Worm (Caenorhabditis elegans): Measurements from ENCODE around the gene efl-3.

Gene efl-3

DNA sequence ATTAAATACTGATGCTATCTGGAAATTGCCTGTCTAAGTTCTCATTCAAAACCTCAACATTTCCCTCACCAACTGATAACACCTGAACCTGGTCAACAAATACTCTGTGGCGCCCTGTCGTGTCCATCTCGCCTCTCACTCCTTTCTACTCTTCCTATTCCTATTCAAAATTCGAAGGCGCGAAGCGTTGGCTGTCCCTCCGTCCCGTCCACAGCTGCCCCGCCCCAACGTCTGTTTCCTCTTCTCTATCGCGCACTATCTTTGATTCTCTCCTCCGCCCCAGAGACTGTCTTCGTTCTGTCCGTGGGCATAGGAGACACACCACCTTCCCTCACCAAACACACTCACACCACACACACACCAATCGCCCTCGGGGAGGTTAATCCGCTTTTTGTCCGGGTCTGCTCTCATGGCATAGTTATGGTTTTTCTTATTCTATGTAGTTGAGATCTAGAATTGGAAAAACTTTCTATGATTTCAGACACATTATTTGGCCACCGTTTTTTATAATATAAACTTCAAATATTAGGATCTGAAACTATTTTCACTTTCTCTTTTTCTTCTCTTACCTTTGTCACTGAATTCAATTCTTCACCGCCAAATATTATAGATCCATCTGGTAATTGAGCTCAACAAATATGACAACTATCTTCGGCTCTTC, at the start of gene efl-3:
Gene efl-3 (plus strand): TSS at position 611 of the 661 bp plus-strand sequence.
- TF ChIP-seq nhr-10 (tag; optimal IDR thresholded peaks at IDR 0.05) (no peak), ceh-16 (tag; optimal IDR thresholded peaks at IDR 0.05) (peak; percentile 7), sem-4 (tag; optimal IDR thresholded peaks at IDR 0.05) (no peak), lsy-2 (tag; optimal IDR thresholded peaks at IDR 0.05) (no peak), mdl-1 (tag; optimal IDR thresholded peaks at IDR 0.05) (no peak), nhr-11 (tag; optimal IDR thresholded peaks at IDR 0.05) (no peak), lin-13 (GFP tag; optimal IDR thresholded peaks at IDR 0.05) (no peak), sma-9 (GFP tag; optimal IDR thresholded peaks at IDR 0.05) (peak; percentile 30), sma-9 (tag; optimal IDR thresholded peaks at IDR 0.05) (no peak), elt-3 (tag; optimal IDR thresholded peaks at IDR 0.05) (no peak), nhr-237 (tag; optimal IDR thresholded peaks at IDR 0.05) (no peak), fos-1 (tag; optimal IDR thresholded peaks at IDR 0.05) (peak; percentile 51)

DNA sequence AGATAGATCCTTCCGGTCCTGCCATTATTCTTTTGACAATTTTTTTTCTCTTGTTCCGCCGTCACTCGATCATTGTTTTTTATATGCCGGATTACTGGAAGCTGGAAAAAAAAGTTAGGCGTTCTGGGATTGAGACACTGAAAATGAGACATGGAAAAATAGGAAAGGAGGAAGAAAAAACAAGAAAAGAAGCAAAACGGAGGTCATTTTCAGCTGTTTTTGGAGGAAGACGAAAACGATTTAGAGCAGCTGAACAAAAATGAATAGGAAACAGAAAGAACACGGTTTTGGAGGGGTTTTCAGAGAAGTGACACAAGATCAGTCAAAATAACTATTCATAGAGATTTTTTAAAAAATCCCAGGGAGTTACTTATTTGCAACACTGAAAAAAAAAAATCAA, 43.4 kb upstream of the efl-3 start, which contains the start of gene amt-3:
Gene amt-3 (minus strand): TSS at position 101 of the 400 bp plus-strand sequence.
- TF ChIP-seq ama-1 (optimal IDR thresholded peaks at IDR 0.05): no peak
- TF ChIP-seq Y55F3AM.14 (GFP tag; optimal IDR thresholded peaks at IDR 0.05): no peak
- TF ChIP-seq nhr-129 (tag; optimal IDR thresholded peaks at IDR 0.05): no peak
- TF ChIP-seq nhr-77 (tag; optimal IDR thresholded peaks at IDR 0.05): no peak
- no peak for TF ChIP-seq zag-1 (tag; optimal IDR thresholded peaks at IDR 0.05)
- no peak for TF ChIP-seq dmd-4 (tag; optimal IDR thresholded peaks at IDR 0.05)
- TF ChIP-seq ceh-82 (tag; optimal IDR thresholded peaks at IDR 0.05): no peak
- no peak for TF ChIP-seq blmp-1 (tag; optimal IDR thresholded peaks at IDR 0.05; ENCODE audit: insufficient read depth)
- no peak for TF ChIP-seq nhr-6 (tag; optimal IDR thresholded peaks at IDR 0.05)

DNA sequence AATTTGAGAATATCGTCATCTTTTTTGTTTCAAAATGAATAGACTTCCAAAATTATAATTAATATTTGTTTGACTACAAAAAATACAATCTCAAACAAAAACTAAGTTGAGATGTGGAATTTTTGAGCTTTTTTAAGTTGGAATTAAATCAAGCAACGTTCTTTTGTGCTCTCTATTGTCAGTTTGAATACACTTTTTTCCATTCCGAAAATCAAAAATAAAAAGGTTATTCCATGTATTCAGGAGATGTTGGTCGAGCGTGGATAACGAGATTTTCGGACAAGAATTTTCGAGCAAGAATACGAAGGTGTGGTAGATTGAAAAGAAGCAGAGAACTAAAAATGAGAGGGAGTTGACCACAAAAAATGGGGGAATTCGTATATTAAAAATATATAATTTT, 42.3 kb upstream of the efl-3 start:
- TF ChIP-seq nhr-6 (tag; optimal IDR thresholded peaks at IDR 0.05) (no peak), ztf-11 (tag; optimal IDR thresholded peaks at IDR 0.05) (no peak), nhr-12 (tag; optimal IDR thresholded peaks at IDR 0.05) (no peak), aly-2 (tag; optimal IDR thresholded peaks at IDR 0.05) (no peak), sem-4 (tag; optimal IDR thresholded peaks at IDR 0.05) (no peak), ama-1 (optimal IDR thresholded peaks at IDR 0.05) (no peak), zag-1 (tag; optimal IDR thresholded peaks at IDR 0.05) (no peak), peb-1 (tag; optimal IDR thresholded peaks at IDR 0.05) (no peak)

DNA sequence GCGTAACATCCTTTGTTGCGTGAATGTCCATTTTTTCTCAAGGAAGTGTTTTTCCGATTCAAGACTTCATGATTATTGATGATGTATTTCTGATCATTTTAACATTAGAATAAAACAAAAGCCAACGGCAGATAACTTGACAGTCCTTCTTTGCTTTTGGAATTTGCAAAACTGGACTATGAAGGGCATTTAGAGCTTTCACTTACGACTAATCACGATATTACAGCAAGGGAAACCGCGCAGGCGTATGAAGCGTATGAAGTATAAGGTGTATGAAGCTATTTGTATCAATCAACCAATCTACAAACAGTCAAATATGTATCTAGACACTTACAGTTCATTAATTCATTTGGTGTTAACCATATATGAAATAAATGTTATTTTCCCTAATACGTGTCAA, 34.7 kb upstream of the efl-3 start:
- no peak for TF ChIP-seq aly-2 (tag; optimal IDR thresholded peaks at IDR 0.05)
- TF ChIP-seq ceh-82 (tag; optimal IDR thresholded peaks at IDR 0.05): no peak
- no peak for TF ChIP-seq nhr-77 (tag; optimal IDR thresholded peaks at IDR 0.05)
- TF ChIP-seq peb-1 (tag; optimal IDR thresholded peaks at IDR 0.05): no peak
- TF ChIP-seq nhr-6 (tag; optimal IDR thresholded peaks at IDR 0.05): no peak
- TF ChIP-seq blmp-1 (tag; optimal IDR thresholded peaks at IDR 0.05; ENCODE audit: insufficient read depth): no peak
- TF ChIP-seq nhr-11 (tag; optimal IDR thresholded peaks at IDR 0.05): no peak
- TF ChIP-seq R02D3.7 (tag; optimal IDR thresholded peaks at IDR 0.05): no peak
- TF ChIP-seq lsy-2 (tag; optimal IDR thresholded peaks at IDR 0.05): no peak
- TF ChIP-seq ceh-16 (tag; optimal IDR thresholded peaks at IDR 0.05): no peak
- no peak for TF ChIP-seq elt-1 (tag; optimal IDR thresholded peaks at IDR 0.05)

DNA sequence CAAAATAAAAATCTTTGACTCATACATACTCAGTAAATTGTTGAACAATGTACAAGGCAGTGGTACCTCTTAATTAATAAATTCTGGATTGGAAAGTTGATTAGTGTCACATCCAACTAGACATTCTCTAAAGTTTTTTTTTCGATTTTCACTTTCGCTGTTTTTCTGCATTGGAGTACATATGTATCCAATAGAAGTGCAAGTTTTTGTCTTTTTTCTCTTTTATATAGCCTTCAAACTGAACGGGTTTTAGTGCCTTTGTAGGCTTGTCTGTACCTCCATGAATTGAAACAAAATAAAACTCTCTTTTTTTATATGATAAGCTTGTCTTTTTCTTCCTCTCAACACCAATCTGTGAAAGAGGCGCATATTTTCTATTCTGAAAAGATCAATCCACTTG, 32.3 kb upstream of the efl-3 start:
- no peak for TF ChIP-seq F13H6.1 (tag; optimal IDR thresholded peaks at IDR 0.05)
- no peak for TF ChIP-seq snpc-4 (tag; optimal IDR thresholded peaks at IDR 0.05)
- no peak for TF ChIP-seq nhr-237 (tag; optimal IDR thresholded peaks at IDR 0.05)
- TF ChIP-seq ceh-16 (tag; optimal IDR thresholded peaks at IDR 0.05): no peak
- TF ChIP-seq gmeb-1 (tag; optimal IDR thresholded peaks at IDR 0.05): no peak
- no peak for TF ChIP-seq lin-11 (tag; optimal IDR thresholded peaks at IDR 0.05)
- no peak for TF ChIP-seq mdl-1 (tag; optimal IDR thresholded peaks at IDR 0.05)
- peak; percentile 77 for TF ChIP-seq blmp-1 (tag; optimal IDR thresholded peaks at IDR 0.05; ENCODE audit: insufficient read depth)
- no peak for TF ChIP-seq ztf-11 (tag; optimal IDR thresholded peaks at IDR 0.05)

DNA sequence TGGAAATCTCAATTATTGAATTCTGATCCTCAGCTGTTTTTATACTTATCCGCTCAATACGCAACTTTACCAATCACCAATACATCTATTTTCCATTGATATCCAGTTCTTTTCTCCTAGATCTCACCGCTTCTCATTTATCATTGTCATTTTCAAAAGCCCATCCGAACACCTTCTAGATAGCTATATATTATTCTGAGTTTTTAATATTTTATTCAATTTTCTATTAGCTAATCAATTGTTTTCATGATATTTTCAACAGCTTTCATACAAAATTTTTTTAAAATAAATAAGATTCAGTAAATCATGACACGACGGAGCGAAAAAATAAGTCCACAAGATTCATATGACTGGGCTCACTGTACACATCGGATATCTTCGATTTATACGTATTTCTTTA, 31.3 kb upstream of the efl-3 start, which contains the start of gene F49E12.12:
Gene F49E12.12 (plus strand): TSS at position 301 of the 400 bp plus-strand sequence.
- no peak for TF ChIP-seq C34F6.9 (tag; optimal IDR thresholded peaks at IDR 0.05)
- TF ChIP-seq nhr-25 (tag; optimal IDR thresholded peaks at IDR 0.05): no peak
- no peak for TF ChIP-seq skn-1 (tag; optimal IDR thresholded peaks at IDR 0.05)
- no peak for TF ChIP-seq sem-4 (tag; optimal IDR thresholded peaks at IDR 0.05)
- no peak for TF ChIP-seq peb-1 (tag; optimal IDR thresholded peaks at IDR 0.05)
- TF ChIP-seq aly-2 (tag; optimal IDR thresholded peaks at IDR 0.05): no peak
